Worm (Caenorhabditis elegans): ENCODE data around the gene ZK856.16.

ZK856.16 gene

ce11 chrV:10248255-10248979 lies 43.0 kb upstream of the ZK856.16 start, which contains the start of gene akt-1:
Gene akt-1 (plus strand): TSS chrV:10248905.
- TF ChIP-seq ceh-22 (tag; optimal IDR thresholded peaks at IDR 0.05) (no peak), ceh-48 (tag; optimal IDR thresholded peaks at IDR 0.05) (no peak), mec-3 (tag; optimal IDR thresholded peaks at IDR 0.05; ENCODE audit: borderline replicate concordance) (no peak), odd-2 (tag; optimal IDR thresholded peaks at IDR 0.05) (no peak), rnt-1 (tag; optimal IDR thresholded peaks at IDR 0.05) (no peak), pag-3 (tag; optimal IDR thresholded peaks at IDR 0.05; ENCODE audit: borderline replicate concordance) (no peak), dmd-4 (tag; optimal IDR thresholded peaks at IDR 0.05; ENCODE audit: borderline replicate concordance) (no peak), C08G9.2 (tag; optimal IDR thresholded peaks at IDR 0.05) (no peak), zip-5 (tag; optimal IDR thresholded peaks at IDR 0.05) (no peak), fkh-10 (GFP tag; optimal IDR thresholded peaks at IDR 0.05) (no peak), ceh-18 (tag; optimal IDR thresholded peaks at IDR 0.05) (no peak), che-1 (tag; optimal IDR thresholded peaks at IDR 0.05) (no peak), ceh-34 (tag; optimal IDR thresholded peaks at IDR 0.05) (no peak), gmeb-2 (tag; optimal IDR thresholded peaks at IDR 0.05) (no peak), F13H6.1 (tag; optimal IDR thresholded peaks at IDR 0.05) (no peak), tbx-7 (tag; optimal IDR thresholded peaks at IDR 0.05) (no peak), unc-86 (tag; optimal IDR thresholded peaks at IDR 0.05) (no peak), unc-3 (GFP tag; conservative IDR thresholded peaks at IDR 0.05) (no peak), unc-3 (tag; optimal IDR thresholded peaks at IDR 0.05) (no peak)

- no peak for TF ChIP-seq ceh-2 (tag; optimal IDR thresholded peaks at IDR 0.05)
- TF ChIP-seq odd-2 (tag; optimal IDR thresholded peaks at IDR 0.05) = no peak
- no peak for TF ChIP-seq pag-3 (tag; optimal IDR thresholded peaks at IDR 0.05; ENCODE audit: borderline replicate concordance)
- no peak for TF ChIP-seq tbx-7 (tag; optimal IDR thresholded peaks at IDR 0.05)
- TF ChIP-seq C08G9.2 (tag; optimal IDR thresholded peaks at IDR 0.05) = no peak
- no peak for TF ChIP-seq dve-1 (tag; optimal IDR thresholded peaks at IDR 0.05)
- no peak for TF ChIP-seq ets-4 (tag; optimal IDR thresholded peaks at IDR 0.05)
- TF ChIP-seq mec-3 (tag; optimal IDR thresholded peaks at IDR 0.05; ENCODE audit: borderline replicate concordance) = no peak
- no peak for TF ChIP-seq Y22D7AL.16 (tag; optimal IDR thresholded peaks at IDR 0.05)
- TF ChIP-seq ceh-31 (tag; optimal IDR thresholded peaks at IDR 0.05) = no peak
- TF ChIP-seq pha-2 (tag; optimal IDR thresholded peaks at IDR 0.05) = no peak
- TF ChIP-seq rnt-1 (tag; optimal IDR thresholded peaks at IDR 0.05) = no peak
Observed at ce11 chrV:10247673-10248239, 42.4 kb upstream of the ZK856.16 start.

- TF ChIP-seq hlh-8 (tag; optimal IDR thresholded peaks at IDR 0.05) (no peak), sox-4 (tag; optimal IDR thresholded peaks at IDR 0.05) (no peak), ceh-9 (tag; optimal IDR thresholded peaks at IDR 0.05) (no peak), ceh-24 (tag; optimal IDR thresholded peaks at IDR 0.05) (no peak), ceh-45 (GFP tag; IDR thresholded peaks at IDR 0.05) (no peak), ceh-30 (tag; optimal IDR thresholded peaks at IDR 0.05) (no peak), pax-1 (tag; optimal IDR thresholded peaks at IDR 0.05) (no peak), dmd-4 (tag; optimal IDR thresholded peaks at IDR 0.05; ENCODE audit: borderline replicate concordance) (no peak), C38D4.7 (GFP tag; optimal IDR thresholded peaks at IDR 0.05) (no peak), hlh-6 (tag; optimal IDR thresholded peaks at IDR 0.05) (no peak), syd-9 (tag; optimal IDR thresholded peaks at IDR 0.05) (no peak), odd-2 (tag; optimal IDR thresholded peaks at IDR 0.05) (no peak), pha-2 (tag; optimal IDR thresholded peaks at IDR 0.05) (no peak), npax-4 (tag; optimal IDR thresholded peaks at IDR 0.05) (no peak), tbx-2 (tag; optimal IDR thresholded peaks at IDR 0.05) (no peak), hlh-30 (tag; optimal IDR thresholded peaks at IDR 0.05; ENCODE audit: insufficient read depth) (no peak), ceh-18 (tag; optimal IDR thresholded peaks at IDR 0.05) (no peak)
Observed at ce11 chrV:10246967-10247366, 41.6 kb upstream of the ZK856.16 start.
